Fruit fly (Drosophila melanogaster) whole organism, pupa: ENCODE measurements around the gene AnxB9.

Experiments used
- CG10348 ChIP-seq: fragments of 200-800 bp; sonication (Bioruptor generic); IDR thresholded peaks from 2 replicates; pipeline ENCODE4 v1.3.6; 2022; ENCODE audit warnings: missing biosample characterization, missing genetic modification characterization
- CG12605 ChIP-seq: fragments of 200-800 bp; sonication (Bioruptor generic); IDR thresholded peaks from 2 replicates; pipeline ENCODE4 v1.3.6; 2022; ENCODE audit warnings: missing biosample characterization, missing genetic modification characterization
- CG13204 ChIP-seq: fragments of 200-800 bp; sonication (Bioruptor generic); optimal IDR thresholded peaks from 2 replicates; lab custom pipeline; 2018; ENCODE audit warnings: missing biosample characterization, mild to moderate bottlenecking, missing genetic modification characterization, moderate library complexity
- CG14655 ChIP-seq: fragments of 200-800 bp; sonication (Bioruptor generic); optimal IDR thresholded peaks from 3 replicates; lab custom pipeline; 2017; ENCODE audit warnings: mild to moderate bottlenecking, missing biosample characterization, missing genetic modification reagents, missing genetic modification characterization
- CG15710 ChIP-seq: fragments of 200-800 bp; sonication (Bioruptor generic); optimal IDR thresholded peaks from 2 replicates; lab custom pipeline; 2018; ENCODE audit warnings: missing biosample characterization, mild to moderate bottlenecking, missing genetic modification characterization, moderate library complexity
- CG17806 ChIP-seq: fragments of 200-800 bp; sonication (Bioruptor generic); optimal IDR thresholded peaks from 2 replicates; lab custom pipeline; 2018; ENCODE audit warnings: missing biosample characterization, mild to moderate bottlenecking, missing genetic modification characterization, moderate library complexity
- CG32121 ChIP-seq: fragments of 200-800 bp; sonication (Bioruptor generic); IDR thresholded peaks from 2 replicates; pipeline ENCODE4 v1.3.6; 2022; ENCODE audit warnings: missing biosample characterization, missing genetic modification characterization
- CG34367 ChIP-seq: fragments of 200-800 bp; sonication (Bioruptor generic); optimal IDR thresholded peaks from 2 replicates; lab custom pipeline; 2018; ENCODE audit warnings: missing biosample characterization, mild to moderate bottlenecking, missing genetic modification characterization
- CG4496 ChIP-seq: fragments of 200-800 bp; sonication (Bioruptor generic); IDR thresholded peaks from 3 replicates; pipeline ENCODE4 v1.3.6; 2022; ENCODE audit warnings: missing biosample characterization, missing genetic modification characterization
- CG8159 ChIP-seq: fragments of 200-800 bp; sonication (Bioruptor generic); optimal IDR thresholded peaks from 3 replicates; lab custom pipeline; 2018; ENCODE audit warnings: missing biosample characterization, mild to moderate bottlenecking, missing genetic modification characterization, moderate library complexity
- CG8301 ChIP-seq: fragments of 200-800 bp; sonication (Bioruptor generic); optimal IDR thresholded peaks from 2 replicates; lab custom pipeline; 2018; ENCODE audit warnings: missing biosample characterization, mild to moderate bottlenecking, missing genetic modification characterization
- CG9948 ChIP-seq: fragments of 200-800 bp; sonication (Bioruptor generic); optimal IDR thresholded peaks from 2 replicates; lab custom pipeline; 2018; ENCODE audit warnings: missing biosample characterization, mild to moderate bottlenecking, missing genetic modification characterization, moderate library complexity
- D1 ChIP-seq: fragments of 200-800 bp; sonication (Bioruptor generic); optimal IDR thresholded peaks from 2 replicates; lab custom pipeline; 2018; ENCODE audit warnings: missing biosample characterization, mild to moderate bottlenecking, missing genetic modification characterization, moderate library complexity
- EcR ChIP-seq: fragments of 200-800 bp; sonication (Bioruptor generic); optimal IDR thresholded peaks from 3 replicates; lab custom pipeline; 2019; ENCODE audit warnings: missing biosample characterization, missing genetic modification characterization, mild to moderate bottlenecking, moderate library complexity, missing genetic modification reagents
- Ets98B ChIP-seq: fragments of 200-800 bp; sonication (Bioruptor generic); IDR thresholded peaks from 2 replicates; pipeline ENCODE4 v1.3.6; 2022; ENCODE audit warnings: missing biosample characterization, missing genetic modification characterization
- Pif1A ChIP-seq: fragments of 200-800 bp; sonication (Bioruptor generic); optimal IDR thresholded peaks from 3 replicates; lab custom pipeline; 2016; ENCODE audit warnings: missing biosample characterization, missing genetic modification characterization
- Pif1B ChIP-seq: fragments of 200-800 bp; sonication (Bioruptor generic); optimal IDR thresholded peaks from 3 replicates; lab custom pipeline; 2016; ENCODE audit warnings: missing biosample characterization, missing genetic modification characterization
- Snoo ChIP-seq: fragments of 200-800 bp; sonication (Bioruptor generic); optimal IDR thresholded peaks from 3 replicates; lab custom pipeline; 2017; ENCODE audit warnings: missing biosample characterization, mild to moderate bottlenecking, missing genetic modification characterization, inconsistent platforms
- fd96Ca ChIP-seq: fragments of 200-800 bp; sonication (Bioruptor generic); IDR thresholded peaks from 3 replicates; pipeline ENCODE4 v1.3.6; 2022; ENCODE audit warnings: missing biosample characterization, missing genetic modification characterization
- gl ChIP-seq: fragments of 200-800 bp; sonication (Bioruptor generic); optimal IDR thresholded peaks from 2 replicates; lab custom pipeline; 2018; ENCODE audit warnings: missing biosample characterization, mild to moderate bottlenecking, missing genetic modification characterization
- rn ChIP-seq: fragments of 200-800 bp; sonication (Bioruptor generic); IDR thresholded peaks from 2 replicates; pipeline ENCODE4 v1.3.6; 2022; ENCODE audit warnings: missing biosample characterization, missing genetic modification characterization

AnxB9 gene

DNA sequence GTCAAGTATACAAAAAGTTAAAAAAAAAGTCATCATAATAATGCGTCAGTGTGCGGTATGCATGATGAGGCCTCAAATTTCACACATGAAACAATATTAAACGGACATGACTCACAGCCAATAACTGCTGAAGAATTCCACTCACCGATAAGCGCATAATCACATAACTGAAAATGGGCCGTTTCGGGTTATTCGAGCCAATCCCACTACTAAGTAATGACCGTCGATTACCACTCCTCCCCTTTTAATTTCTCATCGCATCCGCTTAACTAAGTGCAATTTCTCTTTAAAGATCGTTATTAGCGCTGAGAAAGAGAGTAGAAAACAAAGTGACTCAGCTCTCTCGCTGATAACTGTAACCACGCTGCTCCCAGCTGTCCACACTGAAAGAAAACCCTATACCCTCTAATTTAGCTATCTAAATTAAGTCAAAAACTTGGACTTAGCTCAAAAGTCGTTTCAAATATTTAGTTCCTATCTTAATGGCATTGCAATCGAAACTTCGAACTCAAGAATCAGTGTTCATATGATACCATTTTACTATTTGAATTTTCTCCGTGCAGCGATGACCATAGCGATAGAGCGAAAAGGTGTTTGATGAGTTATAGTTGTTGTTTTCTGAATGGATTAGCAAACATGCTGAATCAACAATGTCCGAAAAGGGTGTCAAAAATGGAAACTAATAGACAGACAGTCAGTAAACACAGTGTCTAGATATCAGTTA is 47.9 kb downstream of the AnxB9 start:
- TF ChIP-seq CG10348 (GFP tag; lab: Robert Waterston, UW) (0 out of 2 replicates have a peak, but pooled peaks have one; percentile 10), CG15710 (peak; percentile 49), Pif1B (GFP tag; lab: Kevin White, UChicago) (peak; percentile 78), rn (peak; percentile 38; the same call in 1 of the 2 replicates), CG8301 (peak; percentile 85), CG14655 (no peak), CG32121 (GFP tag; lab: Robert Waterston, UW) (peak; percentile 86), CG13204 (GFP tag; lab: Kevin White, UChicago) (no peak), fd96Ca (peak; percentile 88), CG8159 (peak; percentile 61), Pif1A (GFP tag; lab: Kevin White, UChicago) (no peak), CG17806 (tag; lab: Kevin White, UChicago) (peak; percentile 77), CG34367 (no peak), D1 (tag; lab: Kevin White, UChicago) (no peak), EcR (GFP tag; lab: Kevin White, UChicago) (no peak), CG12605 (peak; percentile 90), CG4496 (GFP tag; lab: Robert Waterston, UW) (peak; percentile 92), CG9948 (peak; percentile 62), Ets98B (peak; percentile 91), gl (tag; lab: Kevin White, UChicago) (peak; percentile 8), Snoo (tag; lab: Kevin White, UChicago) (peak; percentile 56)
- TF ChIP-seq, all 21 proteins: peak for 15

dm6 chr3R:21116057-21116456 is 51.0 kb downstream of the AnxB9 start, which contains the start of gene ppan:
Gene ppan (plus strand): TSS chr3R:21116254.
- TF ChIP-seq CG15710 = no peak
- TF ChIP-seq Pif1B (GFP tag; lab: Kevin White, UChicago) = no peak
- TF ChIP-seq gl (tag; lab: Kevin White, UChicago) = no peak
- no peak for TF ChIP-seq CG9948
- TF ChIP-seq CG14655 = no peak
- no peak for TF ChIP-seq Snoo (tag; lab: Kevin White, UChicago)
- TF ChIP-seq CG8159 = no peak
- no peak for TF ChIP-seq CG4496 (GFP tag; lab: Robert Waterston, UW)
- TF ChIP-seq CG10348 (GFP tag; lab: Robert Waterston, UW) = no peak
- TF ChIP-seq rn = no peak
- no peak for TF ChIP-seq CG12605
- no peak for TF ChIP-seq fd96Ca
- no peak for TF ChIP-seq CG13204 (GFP tag; lab: Kevin White, UChicago)
- no peak for TF ChIP-seq Ets98B
- TF ChIP-seq CG32121 (GFP tag; lab: Robert Waterston, UW) = no peak
- TF ChIP-seq CG17806 (tag; lab: Kevin White, UChicago) = no peak
- no peak for TF ChIP-seq CG8301
- TF ChIP-seq EcR (GFP tag; lab: Kevin White, UChicago) = no peak

dm6 chr3R:21118784-21119183 is 53.7 kb downstream of the AnxB9 start, which contains the start of gene Bdbt:
Gene Bdbt (minus strand): TSS chr3R:21118856.
- TF ChIP-seq rn = no peak
- no peak for TF ChIP-seq D1 (tag; lab: Kevin White, UChicago)
- no peak for TF ChIP-seq CG34367
- TF ChIP-seq CG13204 (GFP tag; lab: Kevin White, UChicago) = no peak
- TF ChIP-seq CG8301 = peak; percentile 43
- TF ChIP-seq CG8159 = no peak
- no peak; the same call in 1 of the 2 replicates for TF ChIP-seq CG12605
- no peak for TF ChIP-seq EcR (GFP tag; lab: Kevin White, UChicago)
- TF ChIP-seq gl (tag; lab: Kevin White, UChicago) = no peak
- peak; percentile 9 for TF ChIP-seq CG15710
- peak; percentile 20 for TF ChIP-seq CG9948
- peak; percentile 45 for TF ChIP-seq CG17806 (tag; lab: Kevin White, UChicago)
- TF ChIP-seq CG14655 = no peak
- TF ChIP-seq Pif1B (GFP tag; lab: Kevin White, UChicago) = no peak
- 0 out of 3 replicates have a peak, but pooled peaks have one; percentile 47 for TF ChIP-seq CG4496 (GFP tag; lab: Robert Waterston, UW)
- no peak for TF ChIP-seq Pif1A (GFP tag; lab: Kevin White, UChicago)
- no peak for TF ChIP-seq CG32121 (GFP tag; lab: Robert Waterston, UW)
- no peak; the same call in 2 of the 3 replicates for TF ChIP-seq fd96Ca
- TF ChIP-seq Ets98B = peak; percentile 44
- TF ChIP-seq Snoo (tag; lab: Kevin White, UChicago) = peak; percentile 5
- TF ChIP-seq CG10348 (GFP tag; lab: Robert Waterston, UW) = no peak
